Fruit fly (Drosophila melanogaster) whole organism, embryonic: Measurements from ENCODE around the gene Vav.

Source experiments
- Asciz ChIP-seq: fragments of 200-800 bp; sonication (Bioruptor generic); optimal IDR thresholded peaks from 2 replicates; lab custom pipeline; 2017; ENCODE audit warnings: missing biosample characterization, mild to moderate bottlenecking, missing genetic modification characterization, missing genetic modification reagents
- BtbVII ChIP-seq: fragments of 200-800 bp; sonication (Bioruptor generic); optimal IDR thresholded peaks from 3 replicates; lab custom pipeline; 2017; ENCODE audit warnings: missing biosample characterization, mild to moderate bottlenecking, missing genetic modification characterization
- CG11456 ChIP-seq: fragments of 200-800 bp; sonication (Bioruptor generic); IDR thresholded peaks from 3 replicates; pipeline ENCODE4 v1.3.6; 2022; ENCODE audit warnings: missing biosample characterization, missing genetic modification characterization
- CG11560 ChIP-seq: fragments of 200-800 bp; sonication (Bioruptor generic); IDR thresholded peaks from 3 replicates; pipeline ENCODE4 v1.3.6; 2022; ENCODE audit warnings: missing biosample characterization, missing genetic modification characterization
- CG11695 ChIP-seq: fragments of 200-800 bp; sonication (Bioruptor generic); IDR thresholded peaks from 3 replicates; pipeline ENCODE4 v1.3.6; 2022; ENCODE audit warnings: missing biosample characterization, missing genetic modification characterization
- CG12155 ChIP-seq: fragments of 200-800 bp; sonication (Bioruptor generic); optimal IDR thresholded peaks from 3 replicates; lab custom pipeline; 2016; ENCODE audit warnings: missing biosample characterization, missing genetic modification characterization
- CG13424 ChIP-seq: fragments of 200-800 bp; sonication (Bioruptor generic); optimal IDR thresholded peaks from 2 replicates; lab custom pipeline; 2019; ENCODE audit warnings: missing biosample characterization, mild to moderate bottlenecking, missing genetic modification characterization, moderate library complexity
- CG15696 ChIP-seq: fragments of 200-800 bp; sonication (Bioruptor generic); optimal IDR thresholded peaks from 2 replicates; lab custom pipeline; 2019; ENCODE audit warnings: missing biosample characterization, mild to moderate bottlenecking, missing genetic modification characterization, moderate library complexity
- CG17186 ChIP-seq: fragments of 200-800 bp; sonication (Bioruptor generic); optimal IDR thresholded peaks from 3 replicates; lab custom pipeline; 2017; ENCODE audit warnings: missing biosample characterization, missing genetic modification reagents, missing genetic modification characterization
- CG17568 ChIP-seq: fragments of 200-800 bp; sonication (Bioruptor generic); optimal IDR thresholded peaks from 2 replicates; lab custom pipeline; 2018; ENCODE audit warnings: missing biosample characterization, mild to moderate bottlenecking, missing genetic modification characterization, moderate library complexity
- CG18599 ChIP-seq: fragments of 200-800 bp; sonication (Bioruptor generic); optimal IDR thresholded peaks from 3 replicates; lab custom pipeline; 2017; ENCODE audit warnings: missing biosample characterization, missing genetic modification characterization, mild to moderate bottlenecking, moderate library complexity, missing genetic modification reagents
- CG2889 ChIP-seq: fragments of 200-800 bp; sonication (Bioruptor generic); IDR thresholded peaks from 3 replicates; pipeline ENCODE4 v1.3.6; 2022; ENCODE audit warnings: missing biosample characterization, missing genetic modification characterization
- CG34224 ChIP-seq: fragments of 200-800 bp; sonication (Bioruptor generic); IDR thresholded peaks from 3 replicates; pipeline ENCODE4 v1.3.6; 2022; ENCODE audit warnings: missing biosample characterization, missing genetic modification characterization; ENCODE audit not compliant: partially characterized antibody
- CG4424 ChIP-seq: fragments of 200-800 bp; sonication (Bioruptor generic); optimal IDR thresholded peaks from 3 replicates; lab custom pipeline; 2016; ENCODE audit warnings: missing biosample characterization, missing genetic modification characterization
- CG6175 ChIP-seq: fragments of 200-800 bp; sonication (Bioruptor generic); IDR thresholded peaks from 3 replicates; pipeline ENCODE4 v1.3.6; 2022; ENCODE audit warnings: missing biosample characterization, missing genetic modification characterization
- CG6813 ChIP-seq: fragments of 200-800 bp; sonication (Bioruptor generic); optimal IDR thresholded peaks from 2 replicates; lab custom pipeline; 2017; ENCODE audit warnings: missing biosample characterization, missing genetic modification characterization, mild to moderate bottlenecking, moderate library complexity, missing genetic modification reagents
- CG7839 ChIP-seq: fragments of 200-800 bp; sonication (Bioruptor generic); optimal IDR thresholded peaks from 3 replicates; lab custom pipeline; 2018; ENCODE audit warnings: missing biosample characterization, mild to moderate bottlenecking, missing genetic modification characterization, moderate library complexity
- CG9215 ChIP-seq: fragments of 200-800 bp; sonication (Bioruptor generic); IDR thresholded peaks from 2 replicates; pipeline ENCODE4 v1.3.6; 2022; ENCODE audit warnings: missing biosample characterization, missing genetic modification characterization
- Dbx ChIP-seq: fragments of 200-800 bp; sonication (Bioruptor generic); IDR thresholded peaks from 3 replicates; pipeline ENCODE4 v1.3.6; 2022; ENCODE audit warnings: missing biosample characterization, missing genetic modification characterization
- Dip3 ChIP-seq: fragments of 200-800 bp; sonication (Bioruptor generic); optimal IDR thresholded peaks from 3 replicates; lab custom pipeline; 2016; ENCODE audit warnings: missing biosample characterization, missing genetic modification characterization
- Dll ChIP-seq: fragments of 200-800 bp; sonication (Bioruptor generic); IDR thresholded peaks from 4 replicates; pipeline ENCODE4 v1.3.6; 2022; ENCODE audit warnings: missing biosample characterization, missing genetic modification characterization; ENCODE audit not compliant: partially characterized antibody
- Dref ChIP-seq: fragments of 200-800 bp; sonication (Bioruptor generic); IDR thresholded peaks from 2 replicates; pipeline ENCODE4 v1.3.6; 2022; ENCODE audit warnings: missing biosample characterization, missing genetic modification characterization
- Drgx ChIP-seq: fragments of 200-800 bp; sonication (Bioruptor generic); IDR thresholded peaks from 2 replicates; pipeline ENCODE4 v1.3.6; 2022; ENCODE audit warnings: missing biosample characterization, missing genetic modification characterization
- Fer2 ChIP-seq: fragments of 200-800 bp; sonication (Bioruptor generic); optimal IDR thresholded peaks from 2 replicates; lab custom pipeline; 2018; ENCODE audit warnings: missing biosample characterization, mild to moderate bottlenecking, missing genetic modification characterization, moderate library complexity
- HLH3B ChIP-seq: fragments of 200-800 bp; sonication (Bioruptor generic); IDR thresholded peaks from 2 replicates; pipeline ENCODE4 v1.3.6; 2022; ENCODE audit warnings: missing biosample characterization, missing genetic modification characterization
- Hsf ChIP-seq: fragments of 200-800 bp; sonication (Bioruptor generic); optimal IDR thresholded peaks from 3 replicates; lab custom pipeline; 2016; ENCODE audit warnings: missing biosample characterization, missing genetic modification characterization
- Kr ChIP-seq: fragments of 200-800 bp; sonication (Bioruptor generic); optimal IDR thresholded peaks from 2 replicates; lab custom pipeline; 2017; ENCODE audit warnings: missing biosample characterization, mild to moderate bottlenecking, missing genetic modification characterization
- Oaz ChIP-seq: fragments of 200-800 bp; sonication (Bioruptor generic); IDR thresholded peaks from 2 replicates; pipeline ENCODE4 v1.3.6; 2022; ENCODE audit warnings: missing biosample characterization, missing genetic modification characterization
- Opbp ChIP-seq: fragments of 200-800 bp; sonication (Bioruptor generic); IDR thresholded peaks from 3 replicates; pipeline ENCODE4 v1.3.6; 2022; ENCODE audit warnings: missing biosample characterization, missing genetic modification characterization; ENCODE audit not compliant: partially characterized antibody
- Xrp1 ChIP-seq: fragments of 200-800 bp; sonication (Bioruptor generic); IDR thresholded peaks from 2 replicates; pipeline ENCODE4 v1.3.6; 2022; ENCODE audit warnings: missing biosample characterization, missing genetic modification characterization
- YL-1 ChIP-seq: fragments of 200-800 bp; sonication (Bioruptor generic); optimal IDR thresholded peaks from 3 replicates; lab custom pipeline; 2017; ENCODE audit warnings: missing biosample characterization, mild to moderate bottlenecking, missing genetic modification characterization
- abd-A ChIP-seq: fragments of 200-800 bp; sonication (Bioruptor generic); optimal IDR thresholded peaks from 3 replicates; lab custom pipeline; 2019; ENCODE audit warnings: missing biosample characterization, mild to moderate bottlenecking, missing genetic modification characterization, moderate library complexity
- ac ChIP-seq: fragments of 200-800 bp; sonication (Bioruptor generic); optimal IDR thresholded peaks from 3 replicates; lab custom pipeline; 2017; ENCODE audit warnings: missing biosample characterization, mild to moderate bottlenecking, missing genetic modification characterization
- aop ChIP-seq: fragments of 200-800 bp; sonication (Bioruptor generic); IDR thresholded peaks from 2 replicates; pipeline ENCODE4 v1.3.6; 2022; ENCODE audit warnings: missing biosample characterization, missing genetic modification characterization
- bbx ChIP-seq: fragments of 200-800 bp; sonication (Bioruptor generic); IDR thresholded peaks from 2 replicates; pipeline ENCODE4 v1.3.6; 2022; ENCODE audit warnings: missing biosample characterization, missing genetic modification characterization; ENCODE audit not compliant: partially characterized antibody
- cwo ChIP-seq: fragments of 200-800 bp; sonication (Bioruptor generic); optimal IDR thresholded peaks from 3 replicates; lab custom pipeline; 2017; ENCODE audit warnings: missing biosample characterization, missing genetic modification characterization, mild to moderate bottlenecking, moderate library complexity, missing genetic modification reagents
- danr ChIP-seq: fragments of 200-800 bp; sonication (Bioruptor generic); IDR thresholded peaks from 2 replicates; pipeline ENCODE4 v1.3.6; 2022; ENCODE audit warnings: missing biosample characterization, missing genetic modification characterization
- ems ChIP-seq: fragments of 200-800 bp; sonication (Bioruptor generic); optimal IDR thresholded peaks from 3 replicates; lab custom pipeline; 2016; ENCODE audit warnings: missing biosample characterization, missing genetic modification characterization
- esg ChIP-seq: fragments of 200-800 bp; sonication (Bioruptor generic); conservative IDR thresholded peaks from 2 replicates; pipeline ENCODE4 v1.3.6; 2022; ENCODE audit warnings: missing biosample characterization, missing genetic modification characterization
- gsb-n ChIP-seq: fragments of 200-800 bp; sonication (Bioruptor generic); optimal IDR thresholded peaks from 3 replicates; lab custom pipeline; 2018; ENCODE audit warnings: missing biosample characterization, mild to moderate bottlenecking, missing genetic modification characterization
- ken ChIP-seq: fragments of 200-800 bp; sonication (Bioruptor generic); IDR thresholded peaks from 3 replicates; pipeline ENCODE4 v1.3.6; 2022; ENCODE audit warnings: missing biosample characterization, missing genetic modification characterization
- lbe ChIP-seq: fragments of 200-800 bp; sonication (Bioruptor generic); optimal IDR thresholded peaks from 2 replicates; lab custom pipeline; 2016; ENCODE audit warnings: missing biosample characterization, mild to moderate bottlenecking, missing genetic modification characterization
- nau ChIP-seq: fragments of 200-800 bp; sonication (Bioruptor generic); optimal IDR thresholded peaks from 3 replicates; lab custom pipeline; 2017; ENCODE audit warnings: missing biosample characterization, mild to moderate bottlenecking, missing genetic modification characterization, missing genetic modification reagents
- nom ChIP-seq: fragments of 200-800 bp; sonication (Bioruptor generic); optimal IDR thresholded peaks from 2 replicates; lab custom pipeline; 2017; ENCODE audit warnings: missing biosample characterization, missing genetic modification characterization, mild to moderate bottlenecking, moderate library complexity, missing genetic modification reagents
- odd ChIP-seq: fragments of 200-800 bp; sonication (Bioruptor generic); optimal IDR thresholded peaks from 2 replicates; lab custom pipeline; 2017; ENCODE audit warnings: missing biosample characterization, mild to moderate bottlenecking, missing genetic modification characterization
- ranshi ChIP-seq: fragments of 200-800 bp; sonication (Bioruptor generic); IDR thresholded peaks from 2 replicates; pipeline ENCODE4 v1.3.6; 2022; ENCODE audit warnings: missing biosample characterization, missing genetic modification characterization
- salm ChIP-seq: fragments of 200-800 bp; sonication (Bioruptor generic); optimal IDR thresholded peaks from 2 replicates; lab custom pipeline; 2018; ENCODE audit warnings: missing biosample characterization, mild to moderate bottlenecking, missing genetic modification characterization
- sna ChIP-seq: fragments of 200-800 bp; sonication (Bioruptor generic); IDR thresholded peaks from 2 replicates; pipeline ENCODE4 v1.3.6; 2022; ENCODE audit warnings: missing biosample characterization, missing genetic modification characterization; ENCODE audit not compliant: partially characterized antibody
- tgo ChIP-seq: fragments of 200-800 bp; sonication (Bioruptor generic); IDR thresholded peaks from 3 replicates; pipeline ENCODE4 v1.3.6; 2022; ENCODE audit warnings: missing biosample characterization, missing genetic modification characterization
- zfh2 ChIP-seq: fragments of 200-800 bp; sonication (Bioruptor generic); optimal IDR thresholded peaks from 2 replicates; lab custom pipeline; 2016; ENCODE audit warnings: missing biosample characterization, missing genetic modification characterization

Vav gene

DNA sequence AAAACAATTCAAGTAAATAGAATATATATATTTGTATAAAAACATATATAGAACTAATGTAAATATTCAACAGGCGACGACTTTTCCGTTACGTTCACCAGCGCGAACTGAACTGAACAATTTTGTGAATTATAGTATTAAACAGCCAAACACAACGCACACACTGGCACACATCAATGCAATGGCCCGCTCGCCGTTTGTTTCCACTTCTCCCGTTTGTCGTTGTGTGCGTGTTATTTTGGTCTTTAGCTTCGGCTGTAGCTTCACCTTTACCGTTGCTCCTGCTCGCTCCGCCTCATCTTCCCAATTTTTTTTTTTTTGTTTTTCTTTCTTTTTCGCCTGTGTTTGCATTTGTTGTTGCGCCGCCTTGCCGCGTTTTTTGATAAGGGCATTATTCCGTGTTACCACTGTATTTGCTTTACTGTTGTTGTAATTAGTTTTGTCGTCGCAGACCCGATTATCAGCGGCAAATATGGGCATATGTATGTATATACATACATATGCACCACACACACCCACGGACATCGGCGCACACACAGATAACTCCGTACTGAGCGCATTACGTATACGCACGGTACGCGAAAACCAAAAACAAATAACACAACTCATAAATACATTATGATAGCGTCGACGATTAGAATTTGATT is 46.3 kb downstream of the Vav start, which contains the start of gene CG8051 (continued):
- peak; percentile 4 for TF ChIP-seq CG13424
- TF ChIP-seq Asciz = peak; percentile 14
- peak; percentile 33 for TF ChIP-seq nau
- TF ChIP-seq nom (GFP tag; lab: Kevin White, UChicago) = no peak
- peak; percentile 76; the same call in 2 of the 3 replicates for TF ChIP-seq CG6175 (GFP tag; lab: Robert Waterston, UW)
- TF ChIP-seq Oaz (GFP tag; lab: Robert Waterston, UW) = no peak
- TF ChIP-seq danr (GFP tag; lab: Robert Waterston, UW) = no peak
- no peak for TF ChIP-seq CG7839 (tag; lab: Kevin White, UChicago)
- TF ChIP-seq ken (GFP tag; lab: Robert Waterston, UW) = no peak
- no peak for TF ChIP-seq Opbp (GFP tag; lab: Robert Waterston, UW)
- no peak for TF ChIP-seq CG2889
- no peak for TF ChIP-seq gsb-n
- TF ChIP-seq aop (GFP tag; lab: Robert Waterston, UW) = no peak
- no peak for TF ChIP-seq Dref (GFP tag; lab: Robert Waterston, UW)
- peak; percentile 11 for TF ChIP-seq zfh2
- 0 out of 3 replicates have a peak, but pooled peaks have one; percentile 20 for TF ChIP-seq tgo
- TF ChIP-seq Fer2 = no peak
- TF ChIP-seq CG18599 = no peak
- TF ChIP-seq esg = no peak
- TF ChIP-seq salm (tag; lab: Kevin White, UChicago) = no peak
- no peak for TF ChIP-seq ranshi
- TF ChIP-seq CG9215 (GFP tag; lab: Robert Waterston, UW) = no peak
- TF ChIP-seq CG11560 = no peak
- TF ChIP-seq abd-A (tag; lab: Kevin White, UChicago) = no peak
- peak; percentile 22 for TF ChIP-seq Hsf (GFP tag; lab: Kevin White, UChicago)
- TF ChIP-seq CG34224 (GFP tag; lab: Robert Waterston, UW) = no peak
- TF ChIP-seq HLH3B (GFP tag; lab: Robert Waterston, UW) = no peak
- no peak for TF ChIP-seq ems (GFP tag; lab: Kevin White, UChicago)
- TF ChIP-seq odd = peak; percentile 18
- TF ChIP-seq CG17186 (GFP tag; lab: Kevin White, UChicago) = no peak
- peak; percentile 36 for TF ChIP-seq cwo (GFP tag; lab: Kevin White, UChicago)
- TF ChIP-seq Xrp1 (GFP tag; lab: Robert Waterston, UW) = peak; percentile 5; the same call in 1 of the 2 replicates
- TF ChIP-seq Kr = peak; percentile 13
- peak; percentile 9 for TF ChIP-seq CG17568 (GFP tag; lab: Kevin White, UChicago)
- TF ChIP-seq YL-1 (GFP tag; lab: Kevin White, UChicago) = peak; percentile 9
- no peak for TF ChIP-seq lbe
- TF ChIP-seq CG6813 = peak; percentile 33
- TF ChIP-seq CG11695 (GFP tag; lab: Robert Waterston, UW) = no peak
- TF ChIP-seq BtbVII (GFP tag; lab: Kevin White, UChicago) = no peak
- no peak for TF ChIP-seq sna
- TF ChIP-seq CG12155 (GFP tag; lab: Kevin White, UChicago) = no peak
- TF ChIP-seq Dbx (GFP tag; lab: Robert Waterston, UW) = no peak
- TF ChIP-seq Drgx (GFP tag; lab: Robert Waterston, UW) = peak; percentile 20; the same call in 1 of the 2 replicates
- TF ChIP-seq ac = peak; percentile 1
- no peak for TF ChIP-seq Dll (GFP tag; lab: Robert Waterston, UW)
- TF ChIP-seq bbx (GFP tag; lab: Robert Waterston, UW) = no peak
- no peak for TF ChIP-seq CG15696
- TF ChIP-seq CG11456 (GFP tag; lab: Robert Waterston, UW) = no peak
- no peak for TF ChIP-seq Dip3
- TF ChIP-seq CG4424 (GFP tag; lab: Kevin White, UChicago) = no peak
